Fruit fly (Drosophila melanogaster) whole organism, pupa: Measurements from ENCODE around the gene drl.
A peak's percentile ranks its signal among the peaks of the same experiment; 100 is the strongest.

Experiments used
- CG10348 ChIP-seq: fragments of 200-800 bp; sonication (Bioruptor generic); IDR thresholded peaks from 2 replicates; pipeline ENCODE4 v1.3.6; 2022; ENCODE audit warnings: missing biosample characterization, missing genetic modification characterization
- CG12605 ChIP-seq: fragments of 200-800 bp; sonication (Bioruptor generic); IDR thresholded peaks from 2 replicates; pipeline ENCODE4 v1.3.6; 2022; ENCODE audit warnings: missing biosample characterization, missing genetic modification characterization
- CG13204 ChIP-seq: fragments of 200-800 bp; sonication (Bioruptor generic); optimal IDR thresholded peaks from 2 replicates; lab custom pipeline; 2018; ENCODE audit warnings: missing biosample characterization, mild to moderate bottlenecking, missing genetic modification characterization, moderate library complexity
- CG14655 ChIP-seq: fragments of 200-800 bp; sonication (Bioruptor generic); optimal IDR thresholded peaks from 3 replicates; lab custom pipeline; 2017; ENCODE audit warnings: mild to moderate bottlenecking, missing biosample characterization, missing genetic modification reagents, missing genetic modification characterization
- CG15710 ChIP-seq: fragments of 200-800 bp; sonication (Bioruptor generic); optimal IDR thresholded peaks from 2 replicates; lab custom pipeline; 2018; ENCODE audit warnings: missing biosample characterization, mild to moderate bottlenecking, missing genetic modification characterization, moderate library complexity
- CG17806 ChIP-seq: fragments of 200-800 bp; sonication (Bioruptor generic); optimal IDR thresholded peaks from 2 replicates; lab custom pipeline; 2018; ENCODE audit warnings: missing biosample characterization, mild to moderate bottlenecking, missing genetic modification characterization, moderate library complexity
- CG32121 ChIP-seq: fragments of 200-800 bp; sonication (Bioruptor generic); IDR thresholded peaks from 2 replicates; pipeline ENCODE4 v1.3.6; 2022; ENCODE audit warnings: missing biosample characterization, missing genetic modification characterization
- CG34367 ChIP-seq: fragments of 200-800 bp; sonication (Bioruptor generic); optimal IDR thresholded peaks from 2 replicates; lab custom pipeline; 2018; ENCODE audit warnings: missing biosample characterization, mild to moderate bottlenecking, missing genetic modification characterization
- CG4496 ChIP-seq: fragments of 200-800 bp; sonication (Bioruptor generic); IDR thresholded peaks from 3 replicates; pipeline ENCODE4 v1.3.6; 2022; ENCODE audit warnings: missing biosample characterization, missing genetic modification characterization
- CG8159 ChIP-seq: fragments of 200-800 bp; sonication (Bioruptor generic); optimal IDR thresholded peaks from 3 replicates; lab custom pipeline; 2018; ENCODE audit warnings: missing biosample characterization, mild to moderate bottlenecking, missing genetic modification characterization, moderate library complexity
- CG8301 ChIP-seq: fragments of 200-800 bp; sonication (Bioruptor generic); optimal IDR thresholded peaks from 2 replicates; lab custom pipeline; 2018; ENCODE audit warnings: missing biosample characterization, mild to moderate bottlenecking, missing genetic modification characterization
- CG9948 ChIP-seq: fragments of 200-800 bp; sonication (Bioruptor generic); optimal IDR thresholded peaks from 2 replicates; lab custom pipeline; 2018; ENCODE audit warnings: missing biosample characterization, mild to moderate bottlenecking, missing genetic modification characterization, moderate library complexity
- D1 ChIP-seq: fragments of 200-800 bp; sonication (Bioruptor generic); optimal IDR thresholded peaks from 2 replicates; lab custom pipeline; 2018; ENCODE audit warnings: missing biosample characterization, mild to moderate bottlenecking, missing genetic modification characterization, moderate library complexity
- EcR ChIP-seq: fragments of 200-800 bp; sonication (Bioruptor generic); optimal IDR thresholded peaks from 3 replicates; lab custom pipeline; 2019; ENCODE audit warnings: missing biosample characterization, missing genetic modification characterization, mild to moderate bottlenecking, moderate library complexity, missing genetic modification reagents
- Ets98B ChIP-seq: fragments of 200-800 bp; sonication (Bioruptor generic); IDR thresholded peaks from 2 replicates; pipeline ENCODE4 v1.3.6; 2022; ENCODE audit warnings: missing biosample characterization, missing genetic modification characterization
- Pif1A ChIP-seq: fragments of 200-800 bp; sonication (Bioruptor generic); optimal IDR thresholded peaks from 3 replicates; lab custom pipeline; 2016; ENCODE audit warnings: missing biosample characterization, missing genetic modification characterization
- Pif1B ChIP-seq: fragments of 200-800 bp; sonication (Bioruptor generic); optimal IDR thresholded peaks from 3 replicates; lab custom pipeline; 2016; ENCODE audit warnings: missing biosample characterization, missing genetic modification characterization
- Snoo ChIP-seq: fragments of 200-800 bp; sonication (Bioruptor generic); optimal IDR thresholded peaks from 3 replicates; lab custom pipeline; 2017; ENCODE audit warnings: missing biosample characterization, mild to moderate bottlenecking, missing genetic modification characterization, inconsistent platforms
- fd96Ca ChIP-seq: fragments of 200-800 bp; sonication (Bioruptor generic); IDR thresholded peaks from 3 replicates; pipeline ENCODE4 v1.3.6; 2022; ENCODE audit warnings: missing biosample characterization, missing genetic modification characterization
- gl ChIP-seq: fragments of 200-800 bp; sonication (Bioruptor generic); optimal IDR thresholded peaks from 2 replicates; lab custom pipeline; 2018; ENCODE audit warnings: missing biosample characterization, mild to moderate bottlenecking, missing genetic modification characterization
- rn ChIP-seq: fragments of 200-800 bp; sonication (Bioruptor generic); IDR thresholded peaks from 2 replicates; pipeline ENCODE4 v1.3.6; 2022; ENCODE audit warnings: missing biosample characterization, missing genetic modification characterization

drl gene

dm6 chr2L:19212401-19212800 lies 22.3 kb downstream of the drl start:
- TF ChIP-seq CG12605: no peak
- TF ChIP-seq CG4496 (GFP tag; lab: Robert Waterston, UW): no peak

- TF ChIP-seq CG14655 (GFP tag; lab: Kevin White, UChicago) (no peak), CG17806 (tag; lab: Kevin White, UChicago) (no peak), CG32121 (no peak), fd96Ca (GFP tag; lab: Robert Waterston, UW) (no peak), CG15710 (tag; lab: Kevin White, UChicago) (no peak), gl (no peak), EcR (GFP tag; lab: Kevin White, UChicago) (no peak), CG34367 (tag; lab: Kevin White, UChicago) (no peak), Pif1A (GFP tag; lab: Kevin White, UChicago) (no peak), CG13204 (GFP tag; lab: Kevin White, UChicago) (no peak)
- TF ChIP-seq, all 21 proteins: peak for 0
These were observed 27.8 kb downstream of the drl start for dm6 chr2L:19217933-19218332.

DNA sequence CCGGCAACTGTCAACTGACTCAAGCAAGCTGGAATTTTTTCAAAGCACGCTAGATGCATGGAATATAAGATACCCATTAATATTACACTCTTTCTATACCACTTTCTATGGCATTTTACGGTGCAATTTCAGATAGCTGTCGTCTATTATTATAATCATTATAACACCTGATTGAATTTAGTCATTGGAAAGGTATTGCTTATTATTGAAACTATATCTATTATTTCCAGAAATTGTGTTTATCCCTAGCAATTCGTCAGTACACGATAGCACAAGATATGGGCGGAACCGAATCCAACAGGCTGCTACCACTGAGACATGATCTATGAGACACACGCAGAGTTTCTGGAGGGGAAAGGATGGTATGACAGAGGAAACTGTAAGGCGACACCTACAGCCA lies 29.3 kb downstream of the drl start:
- no peak for TF ChIP-seq CG32121
- TF ChIP-seq CG14655 (GFP tag; lab: Kevin White, UChicago): no peak
- no peak for TF ChIP-seq CG13204 (GFP tag; lab: Kevin White, UChicago)
- no peak for TF ChIP-seq Pif1B (GFP tag; lab: Kevin White, UChicago)
- no peak for TF ChIP-seq Ets98B (GFP tag; lab: Robert Waterston, UW)
- no peak for TF ChIP-seq Pif1A (GFP tag; lab: Kevin White, UChicago)
- TF ChIP-seq CG8159: no peak
- no peak for TF ChIP-seq rn (GFP tag; lab: Robert Waterston, UW)
- no peak for TF ChIP-seq gl
- no peak for TF ChIP-seq D1 (tag; lab: Kevin White, UChicago)
- TF ChIP-seq CG9948 (tag; lab: Kevin White, UChicago): no peak
- no peak for TF ChIP-seq EcR (GFP tag; lab: Kevin White, UChicago)
- no peak for TF ChIP-seq fd96Ca (GFP tag; lab: Robert Waterston, UW)
- no peak for TF ChIP-seq CG17806 (tag; lab: Kevin White, UChicago)
- no peak for TF ChIP-seq CG34367 (tag; lab: Kevin White, UChicago)
- TF ChIP-seq, all 21 proteins: peak for 0

DNA sequence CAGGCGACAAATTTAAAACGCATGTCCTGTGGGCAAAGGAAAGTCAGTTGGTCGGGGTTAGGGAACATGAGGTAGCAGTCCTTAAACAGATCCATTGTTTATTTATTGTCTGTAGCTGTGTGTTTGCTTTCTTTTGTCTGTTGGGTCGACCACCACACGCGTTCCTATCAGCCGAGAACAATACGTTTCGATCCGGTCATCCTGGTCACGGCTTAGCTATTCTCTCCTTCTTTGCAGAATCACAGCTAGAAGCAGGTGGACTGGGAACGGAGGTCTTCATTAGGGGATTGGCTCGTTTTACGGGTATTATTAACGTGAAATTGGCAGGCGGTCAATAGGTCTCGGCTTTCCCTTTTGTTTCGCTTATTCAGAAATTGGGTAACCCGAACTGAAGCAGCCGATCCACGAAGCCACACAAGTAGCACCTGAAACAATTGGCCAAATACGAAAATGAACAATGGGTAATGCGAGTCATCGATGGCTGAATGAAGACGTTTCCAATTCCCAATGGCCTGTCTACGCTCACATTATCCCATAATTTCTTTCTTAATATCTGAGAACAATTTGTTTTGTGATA lies 30.0 kb downstream of the drl start:
- TF ChIP-seq Pif1B (GFP tag; lab: Kevin White, UChicago) (no peak), CG8301 (tag; lab: Kevin White, UChicago) (no peak), gl (no peak), CG32121 (no peak), rn (GFP tag; lab: Robert Waterston, UW) (no peak), Snoo (no peak), CG4496 (GFP tag; lab: Robert Waterston, UW) (no peak), Ets98B (GFP tag; lab: Robert Waterston, UW) (no peak), EcR (GFP tag; lab: Kevin White, UChicago) (no peak), CG12605 (no peak)

dm6 chr2L:19222311-19222710 lies 32.2 kb downstream of the drl start:
- TF ChIP-seq CG15710 (tag; lab: Kevin White, UChicago) (no peak), CG8159 (no peak), gl (no peak), Pif1B (GFP tag; lab: Kevin White, UChicago) (no peak), CG14655 (GFP tag; lab: Kevin White, UChicago) (no peak), CG32121 (no peak), CG13204 (GFP tag; lab: Kevin White, UChicago) (no peak), CG17806 (tag; lab: Kevin White, UChicago) (no peak), D1 (tag; lab: Kevin White, UChicago) (no peak), CG10348 (GFP tag; lab: Robert Waterston, UW) (no peak), Ets98B (GFP tag; lab: Robert Waterston, UW) (no peak), CG34367 (tag; lab: Kevin White, UChicago) (no peak)

DNA sequence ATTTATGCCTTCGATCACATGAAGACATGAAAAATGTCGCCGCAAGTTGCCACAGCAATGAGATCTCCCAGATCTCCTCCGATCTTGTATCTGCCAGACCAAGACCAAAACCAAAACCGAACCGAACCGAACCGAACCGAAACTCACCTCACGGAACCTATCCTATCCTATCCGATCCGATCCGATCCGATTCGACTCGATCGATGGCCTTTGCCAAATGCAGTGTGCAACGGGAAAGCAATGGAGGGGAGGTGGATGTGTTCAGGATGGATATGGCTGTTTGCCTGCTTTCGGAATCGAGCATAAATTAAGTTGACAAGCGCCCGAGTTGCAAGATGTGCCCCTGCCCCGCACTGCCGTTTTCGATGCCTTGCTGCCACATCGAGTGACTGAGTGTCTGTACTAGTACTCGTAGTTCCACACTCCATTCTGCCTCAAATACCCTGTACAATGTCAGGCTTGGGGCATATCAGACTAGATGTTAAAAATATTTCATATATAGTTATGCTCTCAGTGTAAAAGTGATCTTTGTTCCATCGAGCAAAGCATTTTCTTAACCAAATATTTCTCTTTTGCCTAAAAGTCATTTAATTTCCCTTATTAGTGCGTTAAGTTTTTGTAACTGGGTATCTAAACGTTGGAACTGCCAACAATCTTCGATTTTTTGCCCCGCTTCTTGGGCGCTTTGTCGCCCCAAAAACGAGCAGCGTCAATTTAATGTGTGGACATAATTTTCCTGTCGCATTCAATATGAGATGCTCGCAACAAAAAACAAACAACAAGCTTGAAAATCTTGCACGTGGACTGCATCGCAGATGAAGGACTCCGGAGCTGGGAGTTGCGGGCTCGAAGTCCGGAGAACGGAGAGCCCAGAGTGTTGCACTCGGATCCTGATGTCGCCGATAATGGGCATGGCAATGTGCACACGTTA lies 36.1 kb downstream of the drl start:
- TF ChIP-seq Pif1B (GFP tag; lab: Kevin White, UChicago) (peak; percentile 92), CG9948 (tag; lab: Kevin White, UChicago) (peak; percentile 93), gl (peak; percentile 74), CG10348 (GFP tag; lab: Robert Waterston, UW) (0 out of 2 replicates have a peak, but pooled peaks have one; percentile 34), D1 (tag; lab: Kevin White, UChicago) (peak; percentile 83), CG15710 (tag; lab: Kevin White, UChicago) (peak; percentile 94), CG32121 (peak; percentile 67; the same call in 1 of the 2 replicates), CG4496 (GFP tag; lab: Robert Waterston, UW) (peak; percentile 88), Ets98B (GFP tag; lab: Robert Waterston, UW) (peak; percentile 85), CG17806 (tag; lab: Kevin White, UChicago) (peak; percentile 93), fd96Ca (GFP tag; lab: Robert Waterston, UW) (peak; percentile 91), rn (GFP tag; lab: Robert Waterston, UW) (peak; percentile 90), Snoo (peak; percentile 80), CG8301 (tag; lab: Kevin White, UChicago) (peak; percentile 91), CG34367 (tag; lab: Kevin White, UChicago) (peak; percentile 91), Pif1A (GFP tag; lab: Kevin White, UChicago) (peak; percentile 94), EcR (GFP tag; lab: Kevin White, UChicago) (peak; percentile 47), CG12605 (peak; percentile 83), CG13204 (GFP tag; lab: Kevin White, UChicago) (peak; percentile 65), CG8159 (peak; percentile 92), CG14655 (GFP tag; lab: Kevin White, UChicago) (peak; percentile 94)
